Fruit fly (Drosophila melanogaster) whole organism, adult: Measurements from ENCODE around the gene cav.

Experiments used
- CG11617 ChIP-seq: fragments of 200-800 bp; sonication (Bioruptor generic); optimal IDR thresholded peaks from 2 replicates; lab custom pipeline; 2017; ENCODE audit warnings: mild to moderate bottlenecking, missing biosample characterization, missing genetic modification reagents, missing genetic modification characterization
- CG12768 ChIP-seq: fragments of 200-800 bp; sonication (Bioruptor generic); optimal IDR thresholded peaks from 2 replicates; lab custom pipeline; 2017; ENCODE audit warnings: missing biosample characterization, missing genetic modification characterization, mild to moderate bottlenecking, moderate library complexity, missing genetic modification reagents
- CG14711 ChIP-seq: fragments of 200-800 bp; sonication (Bioruptor generic); optimal IDR thresholded peaks from 2 replicates; lab custom pipeline; 2018; ENCODE audit warnings: missing biosample characterization, mild to moderate bottlenecking, missing genetic modification characterization, moderate library complexity
- CG1620 ChIP-seq: fragments of 200-800 bp; sonication (Bioruptor generic); optimal IDR thresholded peaks from 2 replicates; lab custom pipeline; 2016; ENCODE audit warnings: missing biosample characterization, missing genetic modification characterization
- CG33017 ChIP-seq: fragments of 200-800 bp; sonication (Bioruptor generic); optimal IDR thresholded peaks from 2 replicates; lab custom pipeline; 2018; ENCODE audit warnings: missing biosample characterization, mild to moderate bottlenecking, missing genetic modification characterization, moderate library complexity
- CG5204 ChIP-seq: fragments of 200-800 bp; sonication (Bioruptor generic); optimal IDR thresholded peaks from 2 replicates; lab custom pipeline; 2016; ENCODE audit warnings: missing biosample characterization, missing genetic modification characterization
- CG7045 ChIP-seq: fragments of 200-800 bp; sonication (Bioruptor generic); optimal IDR thresholded peaks from 2 replicates; lab custom pipeline; 2017; ENCODE audit warnings: missing biosample characterization, mild to moderate bottlenecking, missing genetic modification characterization
- CG7101 ChIP-seq: fragments of 200-800 bp; sonication (Bioruptor generic); optimal IDR thresholded peaks from 2 replicates; lab custom pipeline; 2018; ENCODE audit warnings: missing biosample characterization, mild to moderate bottlenecking, missing genetic modification characterization, moderate library complexity
- Clk ChIP-seq: fragments of 200-800 bp; sonication (Bioruptor generic); optimal IDR thresholded peaks from 2 replicates; lab custom pipeline; 2017; ENCODE audit warnings: missing biosample characterization, missing genetic modification characterization
- Crg-1 ChIP-seq: fragments of 200-800 bp; sonication (Bioruptor generic); optimal IDR thresholded peaks from 2 replicates; lab custom pipeline; 2016; ENCODE audit warnings: missing biosample characterization, missing genetic modification characterization
- Hr96 ChIP-seq: fragments of 200-800 bp; sonication (Bioruptor generic); optimal IDR thresholded peaks from 2 replicates; lab custom pipeline; 2016; ENCODE audit warnings: missing biosample characterization, missing genetic modification characterization
- Mnt ChIP-seq: fragments of 200-800 bp; sonication (Bioruptor generic); optimal IDR thresholded peaks from 2 replicates; lab custom pipeline; 2016; ENCODE audit warnings: missing biosample characterization, mild to moderate bottlenecking, missing genetic modification characterization
- bab1 ChIP-seq: fragments of 200-800 bp; sonication (Bioruptor generic); optimal IDR thresholded peaks from 3 replicates; lab custom pipeline; 2019; ENCODE audit warnings: missing biosample characterization, mild to moderate bottlenecking, missing genetic modification characterization, moderate library complexity
- cic ChIP-seq: fragments of 200-800 bp; sonication (Bioruptor generic); optimal IDR thresholded peaks from 2 replicates; lab custom pipeline; 2017; ENCODE audit warnings: missing biosample characterization, mild to moderate bottlenecking, missing genetic modification characterization, moderate library complexity
- cnc ChIP-seq, 2 experiments: fragments of >200 bp; optimal IDR thresholded peaks; 2 replicates each; lab custom pipeline; 2017
- kay ChIP-seq: fragments of 200-800 bp; sonication (Bioruptor generic); peaks from one replicate; lab custom pipeline; 2016; ENCODE audit warnings: missing biosample characterization, missing genetic modification characterization, borderline replicate concordance
- ovo ChIP-seq: fragments of 200-800 bp; sonication (Bioruptor generic); optimal IDR thresholded peaks from 2 replicates; lab custom pipeline; 2016; ENCODE audit warnings: missing biosample characterization, missing genetic modification characterization
- pad ChIP-seq: fragments of 200-800 bp; sonication (Bioruptor generic); optimal IDR thresholded peaks from 3 replicates; lab custom pipeline; 2017; ENCODE audit warnings: missing biosample characterization, missing genetic modification characterization, mild to moderate bottlenecking, moderate library complexity, missing genetic modification reagents
- tj ChIP-seq: fragments of 200-800 bp; sonication (Bioruptor generic); optimal IDR thresholded peaks from 3 replicates; lab custom pipeline; 2017; ENCODE audit warnings: missing biosample characterization, mild to moderate bottlenecking, missing genetic modification characterization, moderate library complexity
- toe ChIP-seq: fragments of 200-800 bp; sonication (Bioruptor generic); optimal IDR thresholded peaks from 2 replicates; lab custom pipeline; 2016; ENCODE audit warnings: missing biosample characterization, missing genetic modification characterization

The cav gene

dm6 chr3R:24230423-24231205 is 9.7 kb downstream of the cav start, which contains the start of gene mask:
mask (plus strand) TSS chr3R:24230562.
- TF ChIP-seq pad (peak; percentile 43), ovo (peak; percentile 90), Mnt (peak; percentile 70), tj (peak; percentile 64), cic (GFP tag; lab: Kevin White, UChicago) (peak; percentile 29), CG5204 (GFP tag; lab: Kevin White, UChicago) (no peak), CG11617 (GFP tag; lab: Kevin White, UChicago) (peak; percentile 90), CG14711 (tag; lab: Kevin White, UChicago) (peak; percentile 39), Clk (no peak), CG33017 (tag; lab: Kevin White, UChicago) (peak; percentile 50), toe (GFP tag; lab: Kevin White, UChicago) (peak; percentile 87), kay (GFP tag; lab: Kevin White, UChicago) (no peak), cnc (optimal IDR thresholded peaks at IDR 0.05; lab: Kevin White, UChicago) (no peak), Hr96 (GFP tag; lab: Kevin White, UChicago) (peak; percentile 90), Crg-1 (peak; percentile 90), CG7045 (GFP tag; lab: Kevin White, UChicago) (peak; percentile 82), bab1 (peak; percentile 73), CG7101 (tag; lab: Kevin White, UChicago) (peak; percentile 84), CG1620 (GFP tag; lab: Kevin White, UChicago) (peak; percentile 93), CG12768 (GFP tag; lab: Kevin White, UChicago) (peak; percentile 67)

dm6 chr3R:24231206-24231502 is 10.3 kb downstream of the cav start:
- TF ChIP-seq Clk (no peak), kay (GFP tag; lab: Kevin White, UChicago) (no peak), CG12768 (GFP tag; lab: Kevin White, UChicago) (no peak), cnc (optimal IDR thresholded peaks at IDR 0.05; lab: Kevin White, UChicago) (no peak), Crg-1 (no peak), CG5204 (GFP tag; lab: Kevin White, UChicago) (no peak), ovo (no peak), CG11617 (GFP tag; lab: Kevin White, UChicago) (no peak), CG7045 (GFP tag; lab: Kevin White, UChicago) (no peak), CG14711 (tag; lab: Kevin White, UChicago) (peak; percentile 70), Hr96 (GFP tag; lab: Kevin White, UChicago) (no peak), pad (peak; percentile 67), Mnt (peak; percentile 62), CG7101 (tag; lab: Kevin White, UChicago) (no peak), cic (GFP tag; lab: Kevin White, UChicago) (no peak), CG1620 (GFP tag; lab: Kevin White, UChicago) (no peak), CG33017 (tag; lab: Kevin White, UChicago) (no peak), toe (GFP tag; lab: Kevin White, UChicago) (no peak), tj (no peak), bab1 (no peak)

dm6 chr3R:24231914-24232313 is 11.0 kb downstream of the cav start:
- TF ChIP-seq Clk = no peak
- no peak for TF ChIP-seq CG7045 (GFP tag; lab: Kevin White, UChicago)
- no peak for TF ChIP-seq cic (GFP tag; lab: Kevin White, UChicago)
- TF ChIP-seq CG5204 (GFP tag; lab: Kevin White, UChicago) = no peak

DNA sequence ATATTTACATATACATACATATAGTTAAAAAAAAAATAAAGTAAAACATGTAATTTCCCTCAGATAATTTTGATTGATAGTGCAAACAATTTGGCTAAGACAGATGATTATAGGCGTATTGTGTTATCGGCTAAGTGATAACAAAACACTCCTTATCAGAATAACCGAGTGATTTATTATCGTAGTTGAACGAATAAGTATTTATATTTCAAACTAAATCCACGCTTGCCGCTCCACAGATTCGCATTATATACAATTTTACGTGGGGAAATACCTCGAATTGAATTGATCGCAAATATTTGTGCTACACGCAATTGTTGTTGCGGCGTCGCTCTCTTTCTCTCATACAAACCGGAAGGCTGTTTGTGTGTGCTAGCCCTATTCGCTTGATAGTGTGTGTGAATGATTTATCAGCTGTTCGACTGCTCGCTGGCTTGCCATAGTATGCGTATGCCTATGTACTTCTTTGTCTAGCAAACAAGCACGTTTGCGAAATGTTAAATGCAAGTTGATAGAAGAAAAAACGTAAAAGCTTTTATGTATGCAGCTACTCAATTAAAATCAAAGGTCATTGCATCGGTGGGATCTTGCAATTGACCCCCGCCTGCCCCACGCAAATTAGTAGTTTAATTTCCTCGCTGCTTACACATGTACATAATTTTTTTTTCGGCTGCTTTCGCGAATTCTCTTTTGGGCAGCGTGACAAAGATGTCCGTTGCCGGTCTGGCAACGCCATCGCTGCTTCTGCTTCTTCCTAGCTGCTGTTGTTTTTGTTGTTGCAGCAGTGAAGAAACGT is 12.7 kb downstream of the cav start:
- peak; percentile 88 for TF ChIP-seq cic (GFP tag; lab: Kevin White, UChicago)
- TF ChIP-seq CG11617 (GFP tag; lab: Kevin White, UChicago) = peak; percentile 27
- peak; percentile 16 for TF ChIP-seq CG7045 (GFP tag; lab: Kevin White, UChicago)
- TF ChIP-seq kay (GFP tag; lab: Kevin White, UChicago) = no peak
- TF ChIP-seq CG33017 (tag; lab: Kevin White, UChicago) = no peak
- peak; percentile 6 for TF ChIP-seq tj
- TF ChIP-seq Mnt = peak; percentile 27

- TF ChIP-seq kay (GFP tag; lab: Kevin White, UChicago) = no peak
- no peak for TF ChIP-seq cic (GFP tag; lab: Kevin White, UChicago)
- TF ChIP-seq CG1620 (GFP tag; lab: Kevin White, UChicago) = no peak
- no peak for TF ChIP-seq CG7101 (tag; lab: Kevin White, UChicago)
- TF ChIP-seq pad = no peak
- no peak for TF ChIP-seq Clk
- no peak for TF ChIP-seq CG33017 (tag; lab: Kevin White, UChicago)
- no peak for TF ChIP-seq CG12768 (GFP tag; lab: Kevin White, UChicago)
- no peak for TF ChIP-seq tj
- no peak for TF ChIP-seq Crg-1
- TF ChIP-seq cnc (optimal IDR thresholded peaks at IDR 0.05; lab: Kevin White, UChicago) = no peak
- no peak for TF ChIP-seq CG7045 (GFP tag; lab: Kevin White, UChicago)
- no peak for TF ChIP-seq CG11617 (GFP tag; lab: Kevin White, UChicago)
- no peak for TF ChIP-seq CG5204 (GFP tag; lab: Kevin White, UChicago)
- TF ChIP-seq CG14711 (tag; lab: Kevin White, UChicago) = no peak
- no peak for TF ChIP-seq bab1
These were observed 13.2 kb downstream of the cav start for dm6 chr3R:24234162-24234529.

dm6 chr3R:24234721-24235120 is 13.8 kb downstream of the cav start:
- no peak for TF ChIP-seq cnc (optimal IDR thresholded peaks at IDR 0.05; lab: Kevin White, UChicago)
- no peak for TF ChIP-seq Mnt
- no peak for TF ChIP-seq CG1620 (GFP tag; lab: Kevin White, UChicago)
- no peak for TF ChIP-seq CG7045 (GFP tag; lab: Kevin White, UChicago)
- no peak for TF ChIP-seq kay (GFP tag; lab: Kevin White, UChicago)
- TF ChIP-seq CG33017 (tag; lab: Kevin White, UChicago) = no peak
- TF ChIP-seq bab1 = no peak
- TF ChIP-seq cic (GFP tag; lab: Kevin White, UChicago) = no peak
- TF ChIP-seq Hr96 (GFP tag; lab: Kevin White, UChicago) = no peak
- no peak for TF ChIP-seq CG11617 (GFP tag; lab: Kevin White, UChicago)
- no peak for TF ChIP-seq pad
- TF ChIP-seq CG7101 (tag; lab: Kevin White, UChicago) = no peak
- no peak for TF ChIP-seq Clk
